Worm (Caenorhabditis elegans): ENCODE data around the gene nhr-196.

Gene nhr-196

DNA sequence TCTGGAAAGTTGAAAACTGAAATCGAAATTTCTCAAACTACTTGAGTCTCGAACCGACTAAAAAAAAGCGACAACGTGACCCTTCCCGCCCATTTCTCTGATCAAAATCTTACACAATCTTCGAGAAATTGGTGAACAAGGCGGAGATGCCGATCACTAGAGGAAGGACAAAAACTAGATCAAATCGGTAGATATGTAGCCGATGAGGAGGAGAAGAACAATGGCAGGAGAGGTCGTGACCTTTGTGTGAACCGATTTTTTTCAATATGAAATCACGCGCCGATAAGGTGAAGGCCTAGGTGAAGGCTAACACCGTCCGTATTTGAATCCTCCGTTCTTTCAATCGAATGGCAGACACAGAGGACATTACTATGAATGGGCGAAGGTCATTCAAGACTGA, 24.5 kb upstream of the nhr-196 start (continued):
- TF ChIP-seq ceh-63 (GFP tag; optimal IDR thresholded peaks at IDR 0.05) (no peak), fkh-4 (tag; optimal IDR thresholded peaks at IDR 0.05; ENCODE audit: borderline replicate concordance) (no peak), Y116A8C.19 (tag; optimal IDR thresholded peaks at IDR 0.05; ENCODE audit: borderline replicate concordance) (no peak), sptf-1 (tag; optimal IDR thresholded peaks at IDR 0.05) (no peak), hpl-2 (GFP tag; optimal IDR thresholded peaks at IDR 0.05) (no peak), rnt-1 (tag; optimal IDR thresholded peaks at IDR 0.05) (peak; percentile 5), F16B12.6 (tag; optimal IDR thresholded peaks at IDR 0.05) (no peak), pax-3 (tag; optimal IDR thresholded peaks at IDR 0.05) (no peak), lir-3 (tag; optimal IDR thresholded peaks at IDR 0.05; ENCODE audit: poor library complexity) (no peak), nhr-71 (tag; optimal IDR thresholded peaks at IDR 0.05) (peak; percentile 26), ets-5 (GFP tag; IDR thresholded peaks at IDR 0.05) (no peak), nhr-11 (tag; optimal IDR thresholded peaks at IDR 0.05) (no peak)

ce11 chrV:15661580-15661979, 23.9 kb upstream of the nhr-196 start:
- no peak for TF ChIP-seq nhr-90 (tag; optimal IDR thresholded peaks at IDR 0.05; ENCODE audit: poor library complexity)
- peak; percentile 8 for TF ChIP-seq nhr-71 (tag; optimal IDR thresholded peaks at IDR 0.05)
- peak in 1 of 2 experiments; percentile 20 for TF ChIP-seq lsy-2 (tag; optimal IDR thresholded peaks at IDR 0.05)
- no peak for TF ChIP-seq grh-1 (GFP tag; IDR thresholded peaks at IDR 0.05)
- peak; percentile 72 for TF ChIP-seq dsc-1 (tag; optimal IDR thresholded peaks at IDR 0.05)
- TF ChIP-seq rnt-1 (tag; optimal IDR thresholded peaks at IDR 0.05): peak; percentile 52

- TF ChIP-seq pqm-1 (tag; optimal IDR thresholded peaks at IDR 0.05): no peak
- peak; percentile 95 for TF ChIP-seq blmp-1 (tag; optimal IDR thresholded peaks at IDR 0.05)
- TF ChIP-seq lin-39 (tag; optimal IDR thresholded peaks at IDR 0.05): no peak
- TF ChIP-seq isw-1 (GFP tag; IDR thresholded peaks at IDR 0.05): no peak
- peak; percentile 62 for TF ChIP-seq snu-23 (GFP tag; optimal IDR thresholded peaks at IDR 0.05)
- TF ChIP-seq mdl-1 (tag; optimal IDR thresholded peaks at IDR 0.05): peak in 1 of 2 experiments; percentile 62
- peak; percentile 81 for TF ChIP-seq nhr-20 (tag; optimal IDR thresholded peaks at IDR 0.05)
- TF ChIP-seq ceh-8 (GFP tag; optimal IDR thresholded peaks at IDR 0.05): no peak
- TF ChIP-seq nhr-12 (tag; optimal IDR thresholded peaks at IDR 0.05): no peak
- peak; percentile 7 to 58 for TF ChIP-seq lin-35 (GFP tag; optimal IDR thresholded peaks at IDR 0.05)
- TF ChIP-seq grh-1 (GFP tag; IDR thresholded peaks at IDR 0.05): peak; percentile 72
- no peak for TF ChIP-seq irx-1 (tag; optimal IDR thresholded peaks at IDR 0.05)
- TF ChIP-seq elt-3 (tag; optimal IDR thresholded peaks at IDR 0.05): peak in 3 of 6 experiments; percentile 41 to 63 (median 59)
- TF ChIP-seq mep-1 (tag; optimal IDR thresholded peaks at IDR 0.05): peak; percentile 59
- TF ChIP-seq nhr-85 (tag): peak; percentile 89
- peak; percentile 15 for TF ChIP-seq elt-2 (tag; optimal IDR thresholded peaks at IDR 0.05)
- TF ChIP-seq C04F5.9 (tag; optimal IDR thresholded peaks at IDR 0.05): no peak
- no peak for TF ChIP-seq nhr-237 (tag; optimal IDR thresholded peaks at IDR 0.05)
- peak; percentile 50 for TF ChIP-seq nhr-77 (tag; optimal IDR thresholded peaks at IDR 0.05)
- TF ChIP-seq dpl-1 (GFP tag; optimal IDR thresholded peaks at IDR 0.05): peak; percentile 2 to 23 (median 5)
- TF ChIP-seq lin-14 (GFP tag; optimal IDR thresholded peaks at IDR 0.05): peak; percentile 83
- no peak for TF ChIP-seq aly-2 (tag; optimal IDR thresholded peaks at IDR 0.05)
- TF ChIP-seq swsn-7 (tag; optimal IDR thresholded peaks at IDR 0.05): peak; percentile 16
- no peak for TF ChIP-seq C34B4.2 (tag; optimal IDR thresholded peaks at IDR 0.05)
- TF ChIP-seq skn-1 (tag; optimal IDR thresholded peaks at IDR 0.05): peak; percentile 12
- peak in 1 of 3 experiments; percentile 24 for TF ChIP-seq ceh-82 (tag; optimal IDR thresholded peaks at IDR 0.05)
- peak; percentile 76 for TF ChIP-seq pag-3 (tag; optimal IDR thresholded peaks at IDR 0.05; ENCODE audit: borderline replicate concordance, insufficient read depth)
- TF ChIP-seq nhr-71 (tag; optimal IDR thresholded peaks at IDR 0.05): peak; percentile 67
- peak; percentile 58 for TF ChIP-seq rnt-1 (tag; optimal IDR thresholded peaks at IDR 0.05)
- TF ChIP-seq efl-1 (optimal IDR thresholded peaks at IDR 0.05): peak; percentile 29 to 37
- TF ChIP-seq efl-1 (GFP tag; optimal IDR thresholded peaks at IDR 0.05 in 1 of 2): peak; percentile 11 to 84
- TF ChIP-seq egl-27 (tag; optimal IDR thresholded peaks at IDR 0.05): peak in 1 of 2 experiments; percentile 11
- TF ChIP-seq lsy-2 (tag; optimal IDR thresholded peaks at IDR 0.05): peak; percentile 55 to 71
- no peak for TF ChIP-seq egl-13 (tag; optimal IDR thresholded peaks at IDR 0.05)
- peak; percentile 20 for TF ChIP-seq tbx-2 (tag; optimal IDR thresholded peaks at IDR 0.05)
- peak; percentile 47 for TF ChIP-seq C16A3.4 (tag; optimal IDR thresholded peaks at IDR 0.05)
Observed at ce11 chrV:15664053-15664661, 21.4 kb upstream of the nhr-196 start.
